Fruit fly (Drosophila melanogaster) whole organism, embryonic: ENCODE measurements around the gene Gsc.

ENCODE experiments used
- CG4360 ChIP-seq: fragments of 200-800 bp; sonication (Bioruptor generic); IDR thresholded peaks from 2 replicates; pipeline ENCODE4 v1.3.6; 2022; ENCODE audit warnings: missing biosample characterization, missing genetic modification characterization
- CG8478 ChIP-seq: fragments of >200 bp; optimal IDR thresholded peaks from 2 replicates; lab custom pipeline; 2018

- TF ChIP-seq CG8478 = no peak
- no peak for TF ChIP-seq CG4360 (GFP tag; lab: Robert Waterston, UW)
Measured at dm6 chr2L:612778-613177, 18.3 kb upstream of the Gsc start.
